Worm (Caenorhabditis elegans): ENCODE data around the gene F58E6.6.

F58E6.6 gene

ce11 chrV:9786721-9787131 is 33.9 kb upstream of the F58E6.6 start, which contains the start of gene F46B6.6 (continued):
- TF ChIP-seq daf-16 (GFP tag; optimal IDR thresholded peaks at IDR 0.05), result no peak
- TF ChIP-seq daf-16 (tag; optimal IDR thresholded peaks at IDR 0.05), result no peak
- peak; percentile 9 for TF ChIP-seq mep-1 (tag; optimal IDR thresholded peaks at IDR 0.05)
- TF ChIP-seq dve-1 (tag; optimal IDR thresholded peaks at IDR 0.05; ENCODE audit: insufficient read depth), result peak; percentile 3
- no peak for TF ChIP-seq dpl-1 (GFP tag; optimal IDR thresholded peaks at IDR 0.05)
- TF ChIP-seq dmd-6 (GFP tag; IDR thresholded peaks at IDR 0.05), result peak; percentile 16; the same call in 1 of the 2 replicates

ce11 chrV:9784215-9784614 is 31.4 kb upstream of the F58E6.6 start:
- TF ChIP-seq egl-27 (tag; optimal IDR thresholded peaks at IDR 0.05) (no peak), nhr-111 (GFP tag; optimal IDR thresholded peaks at IDR 0.05) (no peak)

ce11 chrV:9782969-9783368 is 30.2 kb upstream of the F58E6.6 start, which contains the start of gene F46B6.5:
Gene F46B6.5, minus strand, starts transcription at chrV:9783069.
- no peak for TF ChIP-seq ztf-11 (tag; optimal IDR thresholded peaks at IDR 0.05)
- TF ChIP-seq dmd-9 (GFP tag; IDR thresholded peaks at IDR 0.05), result no peak
- no peak for TF ChIP-seq nhr-77 (tag; optimal IDR thresholded peaks at IDR 0.05)
- no peak for TF ChIP-seq ctbp-1 (GFP tag; IDR thresholded peaks at IDR 0.05)
- TF ChIP-seq lim-7 (GFP tag; IDR thresholded peaks at IDR 0.05), result no peak
- TF ChIP-seq dmd-8 (GFP tag; IDR thresholded peaks at IDR 0.05), result no peak
- TF ChIP-seq duxl-1 (tag; optimal IDR thresholded peaks at IDR 0.05; ENCODE audit: poor library complexity), result no peak
- TF ChIP-seq dpl-1 (GFP tag; optimal IDR thresholded peaks at IDR 0.05), result no peak
- no peak for TF ChIP-seq daf-16 (GFP tag; optimal IDR thresholded peaks at IDR 0.05)
- no peak for TF ChIP-seq daf-16 (tag; optimal IDR thresholded peaks at IDR 0.05)
- no peak for TF ChIP-seq lin-38 (GFP tag; IDR thresholded peaks at IDR 0.05)
- no peak for TF ChIP-seq F44E2.7 (GFP tag; IDR thresholded peaks at IDR 0.05)
- TF ChIP-seq zip-2 (tag; optimal IDR thresholded peaks at IDR 0.05), result no peak
- TF ChIP-seq nhr-10 (tag; optimal IDR thresholded peaks at IDR 0.05), result no peak
- no peak for TF ChIP-seq spr-1 (tag; optimal IDR thresholded peaks at IDR 0.05)
- TF ChIP-seq lir-3 (tag; optimal IDR thresholded peaks at IDR 0.05), result no peak
- TF ChIP-seq ceh-44 (GFP tag; IDR thresholded peaks at IDR 0.05), result no peak
- no peak for TF ChIP-seq F37D6.2 (tag; optimal IDR thresholded peaks at IDR 0.05)

ce11 chrV:9782045-9782444 is 29.2 kb upstream of the F58E6.6 start:
- TF ChIP-seq aly-2 (tag; optimal IDR thresholded peaks at IDR 0.05) (no peak), snpc-4 (tag; optimal IDR thresholded peaks at IDR 0.05) (no peak), aha-1 (tag) (no peak), ama-1 (optimal IDR thresholded peaks at IDR 0.05) (no peak), nhr-25 (tag; optimal IDR thresholded peaks at IDR 0.05; ENCODE audit: borderline replicate concordance, insufficient read depth) (no peak), Y48G9A.11 (GFP tag; IDR thresholded peaks at IDR 0.05) (no peak), unc-62 (GFP tag; optimal IDR thresholded peaks at IDR 0.05 in 1 of 2) (peak in 1 of 2 experiments; percentile 91), unc-62 (tag; optimal IDR thresholded peaks at IDR 0.05) (no peak)

- TF ChIP-seq F44E2.7 (GFP tag; IDR thresholded peaks at IDR 0.05) (no peak), spr-3 (GFP tag; optimal IDR thresholded peaks at IDR 0.05) (no peak), F49E8.2 (tag; optimal IDR thresholded peaks at IDR 0.05; ENCODE audit: borderline replicate concordance) (no peak), ceh-62 (tag; optimal IDR thresholded peaks at IDR 0.05) (no peak), lin-15B (tag; optimal IDR thresholded peaks at IDR 0.05) (no peak), rbr-2 (tag; optimal IDR thresholded peaks at IDR 0.05) (no peak), arid-1 (GFP tag; conservative IDR thresholded peaks at IDR 0.05) (no peak)
Observed at ce11 chrV:9779418-9779817, 26.6 kb upstream of the F58E6.6 start, which contains the start of gene F46B6.4. Gene F46B6.4, minus strand, starts transcription at chrV:9779518.

Data from whole organism, L4 larva.